In genomic region chrX:621132-621555, dm6 we compare ENCODE assay signal across 5 fruit fly cellular contexts.
A peak's percentile ranks its signal among the peaks of the same experiment; 100 is the strongest.
TF ChIP-seq lines count a peak whose summit lies in the region.

Gene CG13365 (minus strand): TSS chrX:621215.
Gene Vsp37A (plus strand): TSS chrX:621530.

- peak; percentile 34 for TF ChIP-seq CTCF in whole organism, embryonic (GFP tag; optimal IDR thresholded peaks at IDR 0.05; lab: Kevin White, UChicago)

TF ChIP-seq in whole organism, adult, 20 proteins besides CTCF, POLR2A, EP300 and RAD21:
- TF ChIP-seq CG14711 (tag; optimal IDR thresholded peaks at IDR 0.05; lab: Kevin White, UChicago), result peak; percentile 15
- TF ChIP-seq CG12768 (GFP tag; optimal IDR thresholded peaks at IDR 0.05; lab: Kevin White, UChicago), result peak; percentile 1
- TF ChIP-seq bab1 (GFP tag; optimal IDR thresholded peaks at IDR 0.05; lab: Kevin White, UChicago), result peak; percentile 47
- TF ChIP-seq toe (GFP tag; optimal IDR thresholded peaks at IDR 0.05; lab: Kevin White, UChicago), result peak; percentile 69
- TF ChIP-seq Crg-1 (GFP tag; optimal IDR thresholded peaks at IDR 0.05; lab: Kevin White, UChicago), result peak; percentile 69
- peak; percentile 49 for TF ChIP-seq CG7101 (tag; optimal IDR thresholded peaks at IDR 0.05; lab: Kevin White, UChicago)
- TF ChIP-seq CG7045 (GFP tag; optimal IDR thresholded peaks at IDR 0.05; lab: Kevin White, UChicago), result peak; percentile 48
- no peak for TF ChIP-seq cic (GFP tag; optimal IDR thresholded peaks at IDR 0.05; lab: Kevin White, UChicago)
- TF ChIP-seq CG33017 (tag; optimal IDR thresholded peaks at IDR 0.05; lab: Kevin White, UChicago), result no peak
- peak; percentile 71 for TF ChIP-seq Mnt (GFP tag; optimal IDR thresholded peaks at IDR 0.05; lab: Kevin White, UChicago)
- TF ChIP-seq tj (GFP tag; optimal IDR thresholded peaks at IDR 0.05; lab: Kevin White, UChicago), result peak; percentile 41
- TF ChIP-seq CG1620 (GFP tag; optimal IDR thresholded peaks at IDR 0.05; lab: Kevin White, UChicago), result peak; percentile 83
- TF ChIP-seq pad (GFP tag; optimal IDR thresholded peaks at IDR 0.05; lab: Kevin White, UChicago), result peak; percentile 38
- peak; percentile 78 for TF ChIP-seq CG11617 (GFP tag; optimal IDR thresholded peaks at IDR 0.05; lab: Kevin White, UChicago)
- no peak for TF ChIP-seq kay (GFP tag; lab: Kevin White, UChicago; ENCODE audit: borderline replicate concordance)
- peak; percentile 60 for TF ChIP-seq ovo (GFP tag; optimal IDR thresholded peaks at IDR 0.05; lab: Kevin White, UChicago)
- TF ChIP-seq cnc (optimal IDR thresholded peaks at IDR 0.05; lab: Kevin White, UChicago), result no peak

TF ChIP-seq in whole organism, embryonic, 481 proteins besides CTCF, POLR2A, EP300 and RAD21 (continues in another document):
- peak; percentile 64 for TF ChIP-seq CHES-1-like (GFP tag; optimal IDR thresholded peaks at IDR 0.05; lab: Kevin White, UChicago)
- peak; percentile 66 for TF ChIP-seq YL-1 (GFP tag; optimal IDR thresholded peaks at IDR 0.05; lab: Kevin White, UChicago)
- TF ChIP-seq CG17612 (GFP tag; IDR thresholded peaks at IDR 0.05; lab: Robert Waterston, UW), result no peak
- peak; percentile 11 for TF ChIP-seq trh (GFP tag; optimal IDR thresholded peaks at IDR 0.05; lab: Kevin White, UChicago)
- peak; percentile 52 for TF ChIP-seq CG7786 (GFP tag; optimal IDR thresholded peaks at IDR 0.05; lab: Kevin White, UChicago)
- peak; percentile 28; the same call in 1 of the 3 replicates for TF ChIP-seq croc (GFP tag; conservative IDR thresholded peaks at IDR 0.05; lab: Robert Waterston, UW)
- TF ChIP-seq Taf1 (GFP tag; IDR thresholded peaks at IDR 0.05; lab: Robert Waterston, UW), result no peak
- peak; percentile 25 for TF ChIP-seq maf-S (GFP tag; optimal IDR thresholded peaks at IDR 0.05; lab: Kevin White, UChicago)
- peak; percentile 50 for TF ChIP-seq pzg (GFP tag; optimal IDR thresholded peaks at IDR 0.05; lab: Kevin White, UChicago)
- peak; percentile 39 for TF ChIP-seq Fer3 (tag; optimal IDR thresholded peaks at IDR 0.05; lab: Kevin White, UChicago)
- TF ChIP-seq CG8089 (GFP tag; optimal IDR thresholded peaks at IDR 0.05; lab: Kevin White, UChicago), result peak; percentile 14
- TF ChIP-seq ems (GFP tag; optimal IDR thresholded peaks at IDR 0.05; lab: Kevin White, UChicago), result peak; percentile 17
- TF ChIP-seq CG34422 (GFP tag; IDR thresholded peaks at IDR 0.05; lab: Robert Waterston, UW), result peak; percentile 52; the same call in 1 of the 3 replicates
- peak; percentile 86 for TF ChIP-seq CG17829 (tag; optimal IDR thresholded peaks at IDR 0.05; lab: Kevin White, UChicago)
- TF ChIP-seq CG10543 (GFP tag; optimal IDR thresholded peaks at IDR 0.05; lab: Kevin White, UChicago), result peak; percentile 65
- TF ChIP-seq ATbp (GFP tag; optimal IDR thresholded peaks at IDR 0.05; lab: Kevin White, UChicago), result peak; percentile 57
- TF ChIP-seq CG30020 (tag; optimal IDR thresholded peaks at IDR 0.05; lab: Kevin White, UChicago), result peak; percentile 58
- peak; percentile 31 for TF ChIP-seq CG17385 (GFP tag; optimal IDR thresholded peaks at IDR 0.05; lab: Kevin White, UChicago)

TF ChIP-seq in whole organism, prepupa, 60 proteins besides CTCF, POLR2A, EP300 and RAD21 (continues in another document):
- no peak for TF ChIP-seq spab (GFP tag; optimal IDR thresholded peaks at IDR 0.05; lab: Kevin White, UChicago)
- TF ChIP-seq CG6854 (GFP tag; optimal IDR thresholded peaks at IDR 0.05; lab: Kevin White, UChicago), result no peak
- TF ChIP-seq Sox14 (GFP tag; optimal IDR thresholded peaks at IDR 0.05; lab: Kevin White, UChicago), result peak; percentile 66
- peak; percentile 35 for TF ChIP-seq lz (GFP tag; optimal IDR thresholded peaks at IDR 0.05; lab: Kevin White, UChicago)
- no peak for TF ChIP-seq CG32006 (GFP tag; optimal IDR thresholded peaks at IDR 0.05; lab: Kevin White, UChicago)
- TF ChIP-seq cyc (GFP tag; optimal IDR thresholded peaks at IDR 0.05; lab: Kevin White, UChicago), result peak; percentile 22
- no peak for TF ChIP-seq vri (GFP tag; optimal IDR thresholded peaks at IDR 0.05; lab: Kevin White, UChicago)
- TF ChIP-seq eg (GFP tag; IDR thresholded peaks at IDR 0.05; lab: Robert Waterston, UW), result no peak
- TF ChIP-seq CG6808 (GFP tag; optimal IDR thresholded peaks at IDR 0.05; lab: Kevin White, UChicago), result peak; percentile 64
- TF ChIP-seq fkh (GFP tag; optimal IDR thresholded peaks at IDR 0.05; lab: Kevin White, UChicago), result peak; percentile 96
- peak; percentile 30 for TF ChIP-seq CG3032 (tag; optimal IDR thresholded peaks at IDR 0.05; lab: Kevin White, UChicago)
- TF ChIP-seq CG8632 (GFP tag; optimal IDR thresholded peaks at IDR 0.05; lab: Kevin White, UChicago), result no peak
- peak; percentile 77 for TF ChIP-seq svp (GFP tag; lab: Kevin White, UChicago)
- TF ChIP-seq CG1621 (tag; optimal IDR thresholded peaks at IDR 0.05; lab: Kevin White, UChicago), result no peak
- TF ChIP-seq CG9139 (GFP tag; optimal IDR thresholded peaks at IDR 0.05; lab: Kevin White, UChicago), result no peak
- peak; percentile 5 for TF ChIP-seq topi (GFP tag; optimal IDR thresholded peaks at IDR 0.05; lab: Kevin White, UChicago)
- TF ChIP-seq esn (GFP tag; optimal IDR thresholded peaks at IDR 0.05; lab: Kevin White, UChicago), result peak; percentile 48
- TF ChIP-seq CG11762 (GFP tag; optimal IDR thresholded peaks at IDR 0.05; lab: Kevin White, UChicago; ENCODE audit: insufficient read depth), result no peak
- no peak for TF ChIP-seq fd85E (GFP tag; optimal IDR thresholded peaks at IDR 0.05; lab: Kevin White, UChicago)
- no peak for TF ChIP-seq dac (GFP tag; optimal IDR thresholded peaks at IDR 0.05; lab: Kevin White, UChicago)
- no peak for TF ChIP-seq salr (GFP tag; optimal IDR thresholded peaks at IDR 0.05; lab: Kevin White, UChicago)

TF ChIP-seq in whole organism, pupa, 21 proteins besides CTCF, POLR2A, EP300 and RAD21:
- TF ChIP-seq CG8301 (tag; optimal IDR thresholded peaks at IDR 0.05; lab: Kevin White, UChicago) (peak; percentile 3), CG8159 (tag; optimal IDR thresholded peaks at IDR 0.05; lab: Kevin White, UChicago) (peak; percentile 35), CG13204 (GFP tag; optimal IDR thresholded peaks at IDR 0.05; lab: Kevin White, UChicago) (no peak), CG15710 (tag; optimal IDR thresholded peaks at IDR 0.05; lab: Kevin White, UChicago) (peak; percentile 26)
TF ChIP-seq in whole organism, pupa: peak in this region for 3.

TF ChIP-seq in whole organism, wandering third instar larva, 38 proteins besides CTCF, POLR2A, EP300 and RAD21 (continues in another document):
- TF ChIP-seq OdsH (GFP tag; optimal IDR thresholded peaks at IDR 0.05; lab: Kevin White, UChicago), result no peak
- no peak for TF ChIP-seq N (GFP tag; optimal IDR thresholded peaks at IDR 0.05; lab: Kevin White, UChicago)
- peak; percentile 46 for TF ChIP-seq CG9705 (GFP tag; optimal IDR thresholded peaks at IDR 0.05; lab: Kevin White, UChicago)
- TF ChIP-seq lola (GFP tag; optimal IDR thresholded peaks at IDR 0.05; lab: Kevin White, UChicago), result no peak
- TF ChIP-seq pan (optimal IDR thresholded peaks at IDR 0.05; lab: Kevin White, UChicago), result no peak
- no peak for TF ChIP-seq dl (GFP tag; optimal IDR thresholded peaks at IDR 0.05; lab: Kevin White, UChicago; ENCODE audit: insufficient read depth in 1 of 2, partially characterized antibody in 2 of 2)
- no peak for TF ChIP-seq brk (GFP tag; optimal IDR thresholded peaks at IDR 0.05; lab: Kevin White, UChicago)
- TF ChIP-seq Hr78 (GFP tag; optimal IDR thresholded peaks at IDR 0.05; lab: Kevin White, UChicago), result no peak
- TF ChIP-seq fru (GFP tag; optimal IDR thresholded peaks at IDR 0.05; lab: Kevin White, UChicago), result peak; percentile 43
- no peak for TF ChIP-seq Mio (GFP tag; optimal IDR thresholded peaks at IDR 0.05; lab: Kevin White, UChicago)
- peak; percentile 60 for TF ChIP-seq HLH106 (tag; optimal IDR thresholded peaks at IDR 0.05; lab: Kevin White, UChicago)
- TF ChIP-seq Jra (GFP tag; optimal IDR thresholded peaks at IDR 0.05; lab: Kevin White, UChicago), result peak; percentile 62
- TF ChIP-seq ey (GFP tag; optimal IDR thresholded peaks at IDR 0.05; lab: Kevin White, UChicago), result peak; percentile 41
- peak; percentile 51 for TF ChIP-seq h (GFP tag; optimal IDR thresholded peaks at IDR 0.05; lab: Kevin White, UChicago)
- TF ChIP-seq br (GFP tag; optimal IDR thresholded peaks at IDR 0.05; lab: Kevin White, UChicago), result peak; percentile 42
- no peak for TF ChIP-seq usp (GFP tag; optimal IDR thresholded peaks at IDR 0.05; lab: Kevin White, UChicago)
- peak; percentile 3 for TF ChIP-seq dsf (GFP tag; optimal IDR thresholded peaks at IDR 0.05; lab: Kevin White, UChicago; ENCODE audit: borderline replicate concordance)
- TF ChIP-seq psq (GFP tag; optimal IDR thresholded peaks at IDR 0.05; lab: Kevin White, UChicago), result peak; percentile 15
- no peak for TF ChIP-seq tai (GFP tag; optimal IDR thresholded peaks at IDR 0.05; lab: Kevin White, UChicago)
- no peak for TF ChIP-seq Rel (GFP tag; optimal IDR thresholded peaks at IDR 0.05; lab: Kevin White, UChicago)
- TF ChIP-seq Rel (tag; optimal IDR thresholded peaks at IDR 0.05; lab: Kevin White, UChicago), result peak; percentile 5
- peak; percentile 98 for TF ChIP-seq Myc (optimal IDR thresholded peaks at IDR 0.05; lab: Kevin White, UChicago)
- no peak for TF ChIP-seq Hnf4 (GFP tag; optimal IDR thresholded peaks at IDR 0.05; lab: Kevin White, UChicago)
- TF ChIP-seq dmrt93B (GFP tag; optimal IDR thresholded peaks at IDR 0.05; lab: Kevin White, UChicago), result no peak
- peak; percentile 58 for TF ChIP-seq Sp1 (GFP tag; optimal IDR thresholded peaks at IDR 0.05; lab: Kevin White, UChicago)
- TF ChIP-seq Dfd (GFP tag; optimal IDR thresholded peaks at IDR 0.05; lab: Kevin White, UChicago), result no peak
- no peak for TF ChIP-seq Abd-B (GFP tag; optimal IDR thresholded peaks at IDR 0.05; lab: Kevin White, UChicago)
- no peak for TF ChIP-seq Vsx2 (GFP tag; optimal IDR thresholded peaks at IDR 0.05; lab: Kevin White, UChicago; ENCODE audit: partially characterized antibody)
- TF ChIP-seq sage (GFP tag; optimal IDR thresholded peaks at IDR 0.05; lab: Kevin White, UChicago), result no peak
- no peak for TF ChIP-seq rgr (GFP tag; optimal IDR thresholded peaks at IDR 0.05; lab: Kevin White, UChicago)
- TF ChIP-seq Dif (GFP tag; optimal IDR thresholded peaks at IDR 0.05; lab: Kevin White, UChicago; ENCODE audit: partially characterized antibody), result no peak
- TF ChIP-seq GATAd (GFP tag; optimal IDR thresholded peaks at IDR 0.05; lab: Kevin White, UChicago), result peak; percentile 68
- no peak for TF ChIP-seq jim (GFP tag; optimal IDR thresholded peaks at IDR 0.05; lab: Kevin White, UChicago)
- TF ChIP-seq CG32264 (GFP tag; optimal IDR thresholded peaks at IDR 0.05; lab: Kevin White, UChicago), result no peak
- peak in 1 of 2 experiments; percentile 42 for TF ChIP-seq foxo (GFP tag; optimal IDR thresholded peaks at IDR 0.05; lab: Kevin White, UChicago)
- TF ChIP-seq sv (GFP tag; optimal IDR thresholded peaks at IDR 0.05; lab: Kevin White, UChicago), result peak; percentile 33
- TF ChIP-seq woc (GFP tag; optimal IDR thresholded peaks at IDR 0.05; lab: Kevin White, UChicago), result peak; percentile 84
- no peak for TF ChIP-seq CrebA (GFP tag; optimal IDR thresholded peaks at IDR 0.05; lab: Kevin White, UChicago; ENCODE audit: borderline replicate concordance)
